Fruit fly (Drosophila melanogaster) whole organism, adult: ENCODE measurements around the gene CG31370.
A peak's percentile ranks its signal among the peaks of the same experiment; 100 is the strongest.

Experiments
- CG11617 ChIP-seq: fragments of 200-800 bp; sonication (Bioruptor generic); optimal IDR thresholded peaks from 2 replicates; lab custom pipeline; 2017; ENCODE audit warnings: mild to moderate bottlenecking, missing biosample characterization, missing genetic modification reagents, missing genetic modification characterization
- CG14711 ChIP-seq: fragments of 200-800 bp; sonication (Bioruptor generic); optimal IDR thresholded peaks from 2 replicates; lab custom pipeline; 2018; ENCODE audit warnings: missing biosample characterization, mild to moderate bottlenecking, missing genetic modification characterization, moderate library complexity
- CG1620 ChIP-seq: fragments of 200-800 bp; sonication (Bioruptor generic); optimal IDR thresholded peaks from 2 replicates; lab custom pipeline; 2016; ENCODE audit warnings: missing biosample characterization, missing genetic modification characterization
- CG5204 ChIP-seq: fragments of 200-800 bp; sonication (Bioruptor generic); optimal IDR thresholded peaks from 2 replicates; lab custom pipeline; 2016; ENCODE audit warnings: missing biosample characterization, missing genetic modification characterization
- CG7045 ChIP-seq: fragments of 200-800 bp; sonication (Bioruptor generic); optimal IDR thresholded peaks from 2 replicates; lab custom pipeline; 2017; ENCODE audit warnings: missing biosample characterization, mild to moderate bottlenecking, missing genetic modification characterization
- Hr96 ChIP-seq: fragments of 200-800 bp; sonication (Bioruptor generic); optimal IDR thresholded peaks from 2 replicates; lab custom pipeline; 2016; ENCODE audit warnings: missing biosample characterization, missing genetic modification characterization
- Mnt ChIP-seq: fragments of 200-800 bp; sonication (Bioruptor generic); optimal IDR thresholded peaks from 2 replicates; lab custom pipeline; 2016; ENCODE audit warnings: missing biosample characterization, mild to moderate bottlenecking, missing genetic modification characterization
- cnc ChIP-seq, 2 experiments: fragments of >200 bp; optimal IDR thresholded peaks; 2 replicates each; lab custom pipeline; 2017
- kay ChIP-seq: fragments of 200-800 bp; sonication (Bioruptor generic); peaks from one replicate; lab custom pipeline; 2016; ENCODE audit warnings: missing biosample characterization, missing genetic modification characterization, borderline replicate concordance
- toe ChIP-seq: fragments of 200-800 bp; sonication (Bioruptor generic); optimal IDR thresholded peaks from 2 replicates; lab custom pipeline; 2016; ENCODE audit warnings: missing biosample characterization, missing genetic modification characterization

dm6 chr3R:25279796-25280350 is 22.4 kb upstream of the CG31370 start, which contains the start of gene CG10514:
- TF ChIP-seq kay (GFP tag; lab: Kevin White, UChicago) (peak; percentile 90), CG11617 (GFP tag; lab: Kevin White, UChicago) (no peak), CG14711 (tag; lab: Kevin White, UChicago) (no peak), Mnt (GFP tag; lab: Kevin White, UChicago) (peak; percentile 33), CG5204 (no peak), Hr96 (no peak), toe (GFP tag; lab: Kevin White, UChicago) (no peak), CG7045 (GFP tag; lab: Kevin White, UChicago) (peak; percentile 50), CG1620 (no peak), cnc (optimal IDR thresholded peaks at IDR 0.05; lab: Kevin White, UChicago) (no peak)
